Comparison of ENCODE assay signal across 4 fruit fly cellular contexts in the genomic region with DNA sequence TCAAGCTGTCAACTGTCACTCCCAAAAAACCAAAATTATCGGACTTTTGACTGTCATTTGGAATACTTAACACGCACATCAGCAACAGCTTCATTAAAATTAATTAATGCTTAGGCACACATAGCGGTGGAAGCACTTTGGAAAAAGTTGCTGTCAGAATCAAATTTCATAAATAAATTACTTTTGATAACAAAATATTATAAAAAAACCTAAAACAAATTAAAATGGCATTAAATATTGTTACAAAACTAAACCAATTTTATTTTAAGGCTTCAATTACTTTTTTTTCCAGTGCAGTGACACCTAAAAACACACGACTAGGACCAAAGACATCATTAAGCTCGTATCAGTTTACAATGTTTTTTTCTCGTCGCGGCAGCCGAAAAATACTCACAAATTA.
A peak's percentile ranks its signal among the peaks of the same experiment; 100 is the strongest.
TF ChIP-seq lines count a peak whose summit lies in the region.

No protein-coding gene starts in this region.

- no peak for TF ChIP-seq CTCF in whole organism, embryonic (GFP tag; optimal IDR thresholded peaks at IDR 0.05; lab: Kevin White, UChicago)

TF ChIP-seq in whole organism, embryonic, 481 proteins besides CTCF, POLR2A, EP300 and RAD21 (continues in another document):
- TF ChIP-seq dysf (GFP tag; IDR thresholded peaks at IDR 0.05; lab: Robert Waterston, UW), result 0 out of 3 replicates have a peak, but pooled peaks have one; percentile 5
- TF ChIP-seq klu (GFP tag; IDR thresholded peaks at IDR 0.05; lab: Robert Waterston, UW), result no peak
- no peak for TF ChIP-seq hkb (optimal IDR thresholded peaks at IDR 0.05; lab: Kevin White, UChicago)
- 0 out of 2 replicates have a peak, but pooled peaks have one; percentile 13 for TF ChIP-seq hkb (GFP tag; IDR thresholded peaks at IDR 0.05; lab: Robert Waterston, UW)
- TF ChIP-seq CG15073 (GFP tag; optimal IDR thresholded peaks at IDR 0.05; lab: Kevin White, UChicago), result no peak
- no peak for TF ChIP-seq zf30C (GFP tag; optimal IDR thresholded peaks at IDR 0.05; lab: Kevin White, UChicago)
- TF ChIP-seq CG17361 (GFP tag; IDR thresholded peaks at IDR 0.05; lab: Robert Waterston, UW), result 0 out of 3 replicates have a peak, but pooled peaks have one; percentile 19
- TF ChIP-seq ci (GFP tag; IDR thresholded peaks at IDR 0.05; lab: Robert Waterston, UW), result 0 out of 3 replicates have a peak, but pooled peaks have one; percentile 21
- peak; percentile 22 for TF ChIP-seq CG2712 (tag; optimal IDR thresholded peaks at IDR 0.05; lab: Kevin White, UChicago)
- peak in 1 of 2 experiments; percentile 14 for TF ChIP-seq bsh (GFP tag; optimal IDR thresholded peaks at IDR 0.05; lab: Kevin White, UChicago)
- TF ChIP-seq ac (GFP tag; optimal IDR thresholded peaks at IDR 0.05; lab: Kevin White, UChicago), result no peak
- no peak for TF ChIP-seq MESR4 (GFP tag; optimal IDR thresholded peaks at IDR 0.05; lab: Kevin White, UChicago)
- TF ChIP-seq bigmax (GFP tag; optimal IDR thresholded peaks at IDR 0.05; lab: Kevin White, UChicago), result no peak
- no peak for TF ChIP-seq gcm2 (GFP tag; optimal IDR thresholded peaks at IDR 0.05; lab: Kevin White, UChicago)
- peak; percentile 31; the same call in 1 of the 2 replicates for TF ChIP-seq CG31441 (GFP tag; IDR thresholded peaks at IDR 0.05; lab: Robert Waterston, UW)
- TF ChIP-seq CG1792 (GFP tag; optimal IDR thresholded peaks at IDR 0.05; lab: Kevin White, UChicago), result no peak
- TF ChIP-seq bab2 (GFP tag; optimal IDR thresholded peaks at IDR 0.05; lab: Kevin White, UChicago), result no peak
- TF ChIP-seq CG11696 (GFP tag; IDR thresholded peaks at IDR 0.05; lab: Robert Waterston, UW), result peak; percentile 36; the same call in 1 of the 2 replicates
- TF ChIP-seq schlank (tag; optimal IDR thresholded peaks at IDR 0.05; lab: Kevin White, UChicago), result no peak
- peak; percentile 7 for TF ChIP-seq CG10979 (tag; optimal IDR thresholded peaks at IDR 0.05; lab: Kevin White, UChicago)

TF ChIP-seq in whole organism, prepupa, 60 proteins besides CTCF, POLR2A, EP300 and RAD21 (continues in another document):
- TF ChIP-seq ss (GFP tag; optimal IDR thresholded peaks at IDR 0.05; lab: Kevin White, UChicago) (peak in 1 of 2 experiments; percentile 2), CG4318 (GFP tag; optimal IDR thresholded peaks at IDR 0.05; lab: Kevin White, UChicago) (no peak), fkh (GFP tag; optimal IDR thresholded peaks at IDR 0.05; lab: Kevin White, UChicago) (no peak), CG8119 (GFP tag; IDR thresholded peaks at IDR 0.05; lab: Robert Waterston, UW) (peak; percentile 73), Smox (GFP tag; optimal IDR thresholded peaks at IDR 0.05; lab: Kevin White, UChicago) (peak; percentile 58), dsx (GFP tag; optimal IDR thresholded peaks at IDR 0.05; lab: Kevin White, UChicago; ENCODE audit: poor library complexity, severe bottlenecking) (no peak), spab (GFP tag; optimal IDR thresholded peaks at IDR 0.05; lab: Kevin White, UChicago) (peak; percentile 57), CG9139 (GFP tag; optimal IDR thresholded peaks at IDR 0.05; lab: Kevin White, UChicago) (no peak), vri (GFP tag; optimal IDR thresholded peaks at IDR 0.05; lab: Kevin White, UChicago) (no peak), CG31627 (GFP tag; optimal IDR thresholded peaks at IDR 0.05; lab: Kevin White, UChicago) (peak; percentile 20), Sox14 (GFP tag; optimal IDR thresholded peaks at IDR 0.05; lab: Kevin White, UChicago) (peak; percentile 37), Hr38 (GFP tag; optimal IDR thresholded peaks at IDR 0.05; lab: Kevin White, UChicago) (no peak), net (GFP tag; optimal IDR thresholded peaks at IDR 0.05; lab: Kevin White, UChicago) (peak; percentile 21), CG15336 (GFP tag; IDR thresholded peaks at IDR 0.05; lab: Robert Waterston, UW) (peak; percentile 44; the same call in 1 of the 2 replicates), CG3032 (tag; optimal IDR thresholded peaks at IDR 0.05; lab: Kevin White, UChicago) (peak; percentile 59), CG32006 (GFP tag; optimal IDR thresholded peaks at IDR 0.05; lab: Kevin White, UChicago) (peak; percentile 49), CG8319 (GFP tag; optimal IDR thresholded peaks at IDR 0.05; lab: Kevin White, UChicago) (peak; percentile 14), CG11762 (GFP tag; optimal IDR thresholded peaks at IDR 0.05; lab: Kevin White, UChicago; ENCODE audit: insufficient read depth) (no peak), svp (GFP tag; lab: Kevin White, UChicago) (peak; percentile 51), CG6276 (GFP tag; optimal IDR thresholded peaks at IDR 0.05; lab: Kevin White, UChicago) (no peak), Ets96B (tag; optimal IDR thresholded peaks at IDR 0.05; lab: Kevin White, UChicago) (peak; percentile 45), Lpt (GFP tag; optimal IDR thresholded peaks at IDR 0.05; lab: Kevin White, UChicago) (no peak)

TF ChIP-seq in whole organism, pupa, 21 proteins besides CTCF, POLR2A, EP300 and RAD21:
- TF ChIP-seq D1 (tag; optimal IDR thresholded peaks at IDR 0.05; lab: Kevin White, UChicago) (peak; percentile 17), CG13204 (GFP tag; optimal IDR thresholded peaks at IDR 0.05; lab: Kevin White, UChicago) (no peak), CG10348 (GFP tag; IDR thresholded peaks at IDR 0.05; lab: Robert Waterston, UW) (no peak), CG9948 (tag; optimal IDR thresholded peaks at IDR 0.05; lab: Kevin White, UChicago) (peak; percentile 66), CG4496 (GFP tag; IDR thresholded peaks at IDR 0.05; lab: Robert Waterston, UW) (peak; percentile 48; the same call in 1 of the 3 replicates), Pif1A (GFP tag; optimal IDR thresholded peaks at IDR 0.05; lab: Kevin White, UChicago) (peak; percentile 22), CG34367 (tag; optimal IDR thresholded peaks at IDR 0.05; lab: Kevin White, UChicago) (peak; percentile 51), Ets98B (GFP tag; IDR thresholded peaks at IDR 0.05; lab: Robert Waterston, UW) (no peak; the same call in 1 of the 2 replicates), EcR (GFP tag; optimal IDR thresholded peaks at IDR 0.05; lab: Kevin White, UChicago) (no peak), rn (GFP tag; IDR thresholded peaks at IDR 0.05; lab: Robert Waterston, UW) (no peak), CG8301 (tag; optimal IDR thresholded peaks at IDR 0.05; lab: Kevin White, UChicago) (no peak), Pif1B (GFP tag; optimal IDR thresholded peaks at IDR 0.05; lab: Kevin White, UChicago) (no peak), CG15710 (tag; optimal IDR thresholded peaks at IDR 0.05; lab: Kevin White, UChicago) (peak; percentile 67), CG17806 (tag; optimal IDR thresholded peaks at IDR 0.05; lab: Kevin White, UChicago) (peak; percentile 61), CG14655 (GFP tag; optimal IDR thresholded peaks at IDR 0.05; lab: Kevin White, UChicago) (peak; percentile 27), CG8159 (tag; optimal IDR thresholded peaks at IDR 0.05; lab: Kevin White, UChicago) (peak; percentile 75), CG32121 (GFP tag; IDR thresholded peaks at IDR 0.05; lab: Robert Waterston, UW) (0 out of 2 replicates have a peak, but pooled peaks have one; percentile 30), Snoo (tag; optimal IDR thresholded peaks at IDR 0.05; lab: Kevin White, UChicago) (peak; percentile 45), CG12605 (GFP tag; IDR thresholded peaks at IDR 0.05; lab: Robert Waterston, UW) (0 out of 2 replicates have a peak, but pooled peaks have one; percentile 23)

TF ChIP-seq in whole organism, wandering third instar larva, 38 proteins besides CTCF, POLR2A, EP300 and RAD21:
- TF ChIP-seq OdsH (GFP tag; optimal IDR thresholded peaks at IDR 0.05; lab: Kevin White, UChicago) (peak; percentile 29), foxo (GFP tag; optimal IDR thresholded peaks at IDR 0.05; lab: Kevin White, UChicago) (peak in 1 of 2 experiments; percentile 39), Myc (optimal IDR thresholded peaks at IDR 0.05; lab: Kevin White, UChicago) (no peak), Sp1 (GFP tag; optimal IDR thresholded peaks at IDR 0.05; lab: Kevin White, UChicago) (peak; percentile 59), HLH106 (tag; optimal IDR thresholded peaks at IDR 0.05; lab: Kevin White, UChicago) (peak; percentile 66), br (GFP tag; optimal IDR thresholded peaks at IDR 0.05; lab: Kevin White, UChicago) (peak; percentile 14), h (GFP tag; optimal IDR thresholded peaks at IDR 0.05; lab: Kevin White, UChicago) (peak; percentile 71), rgr (GFP tag; optimal IDR thresholded peaks at IDR 0.05; lab: Kevin White, UChicago) (peak; percentile 43), fru (GFP tag; optimal IDR thresholded peaks at IDR 0.05; lab: Kevin White, UChicago) (peak; percentile 21), dl (GFP tag; optimal IDR thresholded peaks at IDR 0.05; lab: Kevin White, UChicago; ENCODE audit: insufficient read depth in 1 of 2, partially characterized antibody in 2 of 2) (no peak), sv (GFP tag; optimal IDR thresholded peaks at IDR 0.05; lab: Kevin White, UChicago) (no peak), dmrt93B (GFP tag; optimal IDR thresholded peaks at IDR 0.05; lab: Kevin White, UChicago) (peak; percentile 26)
